Worm (Caenorhabditis elegans) whole organism, late embryonic: Measurements from ENCODE around the gene ulp-4.

Source experiments
- C08G9.2 ChIP-seq: sonication (generic microtip); optimal IDR thresholded peaks from 2 replicates; lab custom pipeline; 2016; ENCODE audit warnings: mild to moderate bottlenecking, missing genetic modification characterization, moderate library complexity, missing compliant biosample characterization
- K02D7.2 ChIP-seq: sonication (generic microtip); optimal IDR thresholded peaks from 2 replicates; lab custom pipeline; 2017; ENCODE audit warnings: mild to moderate bottlenecking, missing genetic modification characterization, missing compliant biosample characterization
- T23F11.4 ChIP-seq: fragments of 200-800 bp; sonication (Bioruptor generic); optimal IDR thresholded peaks from 2 replicates; lab custom pipeline; 2018; ENCODE audit warnings: mild to moderate bottlenecking, missing genetic modification characterization, missing compliant biosample characterization
- ama-1 ChIP-seq: fragments of 150-350 bp; optimal IDR thresholded peaks from 2 replicates; lab custom pipeline; 2014
- ceh-14 ChIP-seq: sonication (generic microtip); optimal IDR thresholded peaks from 2 replicates; lab custom pipeline; 2016; ENCODE audit warnings: missing genotype, missing genetic modification characterization, missing compliant biosample characterization
- ceh-18 ChIP-seq: sonication (generic microtip); optimal IDR thresholded peaks from 2 replicates; lab custom pipeline; 2016; ENCODE audit warnings: missing genetic modification characterization, missing compliant biosample characterization
- ceh-24 ChIP-seq: sonication (generic microtip); optimal IDR thresholded peaks from 2 replicates; lab custom pipeline; 2016; ENCODE audit warnings: mild to moderate bottlenecking, missing genetic modification characterization, missing compliant biosample characterization
- ceh-30 ChIP-seq: fragments of 150-350 bp; optimal IDR thresholded peaks from 2 replicates; lab custom pipeline; 2014; ENCODE audit warnings: missing biosample characterization, missing genetic modification characterization
- ceh-48 ChIP-seq: sonication (generic microtip); optimal IDR thresholded peaks from 2 replicates; lab custom pipeline; 2016; ENCODE audit warnings: missing genetic modification characterization, inconsistent platforms, missing compliant biosample characterization
- ceh-6 ChIP-seq: fragments of 200-800 bp; sonication (Bioruptor generic); optimal IDR thresholded peaks from 2 replicates; lab custom pipeline; 2018; ENCODE audit warnings: mild to moderate bottlenecking, missing genetic modification characterization, missing compliant biosample characterization
- ceh-9 ChIP-seq: sonication (generic microtip); optimal IDR thresholded peaks from 2 replicates; lab custom pipeline; 2016; ENCODE audit warnings: mild to moderate bottlenecking, missing genetic modification characterization, inconsistent platforms, missing compliant biosample characterization
- dve-1 ChIP-seq: sonication (generic microtip); optimal IDR thresholded peaks from 2 replicates; lab custom pipeline; 2017; ENCODE audit warnings: antibody characterized with exemption, mild to moderate bottlenecking, missing genetic modification characterization, missing compliant biosample characterization
- elt-2 ChIP-seq: sonication (generic microtip); optimal IDR thresholded peaks from 2 replicates; lab custom pipeline; 2016; ENCODE audit warnings: missing genetic modification reagents, missing genetic modification characterization, missing compliant biosample characterization
- elt-4 ChIP-seq: sonication (generic microtip); optimal IDR thresholded peaks from 2 replicates; lab custom pipeline; 2016; ENCODE audit warnings: missing genetic modification characterization, missing compliant biosample characterization
- ets-4 ChIP-seq: sonication (generic microtip); optimal IDR thresholded peaks from 2 replicates; lab custom pipeline; 2016; ENCODE audit warnings: missing genetic modification characterization, missing compliant biosample characterization
- fax-1 ChIP-seq: sonication (generic microtip); optimal IDR thresholded peaks from 2 replicates; lab custom pipeline; 2016; ENCODE audit warnings: missing genotype, missing genetic modification characterization, missing compliant biosample characterization
- fkh-10 ChIP-seq: fragments of 150-350 bp; optimal IDR thresholded peaks from 2 replicates; lab custom pipeline; 2014; ENCODE audit warnings: missing biosample characterization, missing genetic modification reagents, missing genetic modification characterization
- fkh-6 ChIP-seq: sonication (generic microtip); optimal IDR thresholded peaks from 2 replicates; lab custom pipeline; 2016; ENCODE audit warnings: missing genetic modification characterization, missing compliant biosample characterization
- gmeb-2 ChIP-seq: sonication (generic microtip); optimal IDR thresholded peaks from 2 replicates; lab custom pipeline; 2016; ENCODE audit warnings: missing genetic modification characterization, inconsistent platforms, missing compliant biosample characterization
- hlh-13 ChIP-seq: fragments of 200-800 bp; sonication (Bioruptor generic); optimal IDR thresholded peaks from 2 replicates; lab custom pipeline; 2018; ENCODE audit warnings: mild to moderate bottlenecking, missing genetic modification characterization, missing compliant biosample characterization
- hlh-6 ChIP-seq: sonication (generic microtip); optimal IDR thresholded peaks from 2 replicates; lab custom pipeline; 2016; ENCODE audit warnings: missing genotype, missing genetic modification characterization, missing compliant biosample characterization
- lin-11 ChIP-seq: fragments of 200-800 bp; sonication (Bioruptor generic); optimal IDR thresholded peaks from 2 replicates; lab custom pipeline; 2018; ENCODE audit warnings: mild to moderate bottlenecking, missing genetic modification characterization, missing compliant biosample characterization
- madf-2 ChIP-seq: sonication (generic microtip); optimal IDR thresholded peaks from 2 replicates; lab custom pipeline; 2017; ENCODE audit warnings: missing genetic modification characterization, missing compliant biosample characterization
- nfya-1 ChIP-seq: sonication (generic microtip); optimal IDR thresholded peaks from 2 replicates; lab custom pipeline; 2017; ENCODE audit warnings: missing genetic modification characterization, mild to moderate bottlenecking, missing compliant biosample characterization, antibody characterized with exemption, moderate library complexity
- pag-3 ChIP-seq: sonication (generic microtip); optimal IDR thresholded peaks from 2 replicates; lab custom pipeline; 2016; ENCODE audit warnings: missing compliant biosample characterization, missing genetic modification characterization, borderline replicate concordance
- pha-4 ChIP-seq: fragments of 150-350 bp; optimal IDR thresholded peaks from 2 replicates; lab custom pipeline; 2018; ENCODE audit warnings: missing biosample characterization, missing genetic modification reagents, missing genetic modification characterization
- pqm-1 ChIP-seq: sonication (generic microtip); optimal IDR thresholded peaks from 2 replicates; lab custom pipeline; 2016; ENCODE audit warnings: missing genetic modification characterization, missing compliant biosample characterization
- pros-1 ChIP-seq: fragments of 150-350 bp; optimal IDR thresholded peaks from 2 replicates; lab custom pipeline; 2014; ENCODE audit warnings: missing biosample characterization, missing genetic modification reagents, missing genetic modification characterization
- ref-2 ChIP-seq: sonication (generic microtip); optimal IDR thresholded peaks from 2 replicates; lab custom pipeline; 2016; ENCODE audit warnings: missing genetic modification characterization, missing compliant biosample characterization
- sdc-2 ChIP-seq: sonication (generic microtip); optimal IDR thresholded peaks from 2 replicates; lab custom pipeline; 2016; ENCODE audit warnings: missing genotype, missing genetic modification characterization, missing compliant biosample characterization
- tbx-7 ChIP-seq: sonication (generic microtip); optimal IDR thresholded peaks from 2 replicates; lab custom pipeline; 2016; ENCODE audit warnings: missing genotype, missing genetic modification characterization, missing compliant biosample characterization
- unc-42 ChIP-seq: sonication (generic microtip); optimal IDR thresholded peaks from 2 replicates; lab custom pipeline; 2016; ENCODE audit warnings: missing genotype, missing genetic modification characterization, missing compliant biosample characterization
- unc-55 ChIP-seq: sonication (generic microtip); optimal IDR thresholded peaks from 2 replicates; lab custom pipeline; 2017; ENCODE audit warnings: missing biosample characterization, missing genetic modification reagents, missing genetic modification characterization

Gene ulp-4

DNA sequence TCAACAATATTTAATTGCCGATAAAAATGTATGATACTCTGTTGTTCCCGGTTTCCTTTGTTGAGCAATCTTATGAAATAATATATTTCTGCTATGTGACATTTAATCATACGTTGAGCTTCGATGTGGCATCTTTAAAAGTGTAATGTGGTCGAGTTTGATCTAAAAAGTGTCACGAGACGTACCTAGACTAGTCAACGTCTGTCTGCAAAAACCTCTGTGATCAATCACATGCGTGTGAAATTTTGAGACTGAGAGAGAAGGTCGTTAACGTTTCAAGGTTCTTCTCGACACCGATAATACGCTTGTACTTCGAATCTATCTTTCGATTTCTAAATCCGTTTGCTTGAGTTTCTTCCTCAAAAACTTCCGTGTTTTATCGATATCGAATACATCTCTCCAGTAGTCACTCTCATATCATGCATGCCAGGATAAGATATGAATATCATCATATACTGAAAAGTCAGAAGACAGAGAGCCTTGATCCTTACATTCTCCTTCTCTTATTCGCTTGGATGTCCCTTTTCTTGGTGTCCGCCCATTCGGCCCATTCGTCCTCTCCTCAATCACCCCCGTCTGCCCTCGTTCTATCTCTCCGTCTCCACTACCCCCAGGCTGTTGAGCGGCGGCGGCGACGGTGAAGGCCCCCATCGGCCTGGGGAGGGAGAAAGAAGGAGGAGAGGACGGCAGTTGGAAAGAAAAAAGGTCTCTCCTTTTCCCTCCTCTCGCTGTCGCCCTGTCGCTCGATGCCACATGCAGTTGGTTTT is 1.3 kb upstream of the ulp-4 start (continued):
- no peak for TF ChIP-seq tbx-7 (tag; lab: Kevin White, UChicago)

DNA sequence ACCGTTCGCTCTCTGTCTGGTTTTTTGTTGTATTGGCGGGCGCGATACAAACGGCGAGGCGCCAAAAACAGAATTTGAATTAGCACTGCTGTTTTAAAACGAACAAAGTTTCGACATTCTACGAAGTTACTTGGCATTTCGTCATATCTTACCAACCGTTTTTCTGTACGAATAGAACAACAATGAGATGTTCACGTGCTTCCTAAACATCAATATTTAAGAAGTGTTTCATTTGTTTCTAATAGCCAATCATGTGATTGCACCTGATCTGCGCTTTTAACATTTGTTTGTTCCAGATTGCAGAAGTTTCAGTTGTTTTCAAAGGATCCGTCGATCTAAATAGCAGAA is 746 bp upstream of the ulp-4 start:
- TF ChIP-seq ceh-9 (tag; lab: Kevin White, UChicago), result no peak
- TF ChIP-seq unc-55 (GFP tag; lab: Kevin White, UChicago), result no peak
- no peak for TF ChIP-seq ceh-48
- TF ChIP-seq ceh-6 (GFP tag; lab: Kevin White, UChicago), result no peak
- no peak for TF ChIP-seq ref-2 (tag; lab: Kevin White, UChicago)
- TF ChIP-seq gmeb-2 (tag; lab: Kevin White, UChicago), result no peak
- TF ChIP-seq ama-1 (lab: Kevin White, UChicago), result no peak
- TF ChIP-seq ceh-24 (tag; lab: Kevin White, UChicago), result no peak
- TF ChIP-seq, all 69 proteins: peak for 0

DNA sequence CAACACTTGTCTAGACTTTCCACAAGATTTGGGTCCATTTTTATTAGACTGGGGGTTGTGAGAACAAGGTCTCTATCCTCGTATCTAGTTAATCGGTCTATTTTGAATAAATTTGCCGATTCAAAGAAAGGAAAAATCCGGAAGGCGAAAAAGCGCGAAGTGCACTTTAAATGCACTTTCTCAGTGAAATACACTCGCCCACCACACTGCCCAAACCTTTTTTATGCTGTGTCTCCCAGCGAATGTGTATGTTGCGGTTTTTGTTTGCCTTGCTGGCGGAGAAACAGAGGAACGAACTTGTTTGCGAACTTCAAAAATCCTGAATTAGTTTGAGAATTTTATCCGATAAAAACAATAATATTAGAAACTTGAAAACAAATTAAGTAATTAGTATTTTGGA is 1.0 kb downstream of the ulp-4 start:
- no peak for TF ChIP-seq ceh-14 (tag; lab: Kevin White, UChicago)
- TF ChIP-seq nfya-1 (tag; lab: Kevin White, UChicago), result no peak
- peak; percentile 4 for TF ChIP-seq ref-2 (tag; lab: Kevin White, UChicago)
- TF ChIP-seq ets-4, result no peak
- TF ChIP-seq dve-1 (tag; lab: Kevin White, UChicago), result no peak

DNA sequence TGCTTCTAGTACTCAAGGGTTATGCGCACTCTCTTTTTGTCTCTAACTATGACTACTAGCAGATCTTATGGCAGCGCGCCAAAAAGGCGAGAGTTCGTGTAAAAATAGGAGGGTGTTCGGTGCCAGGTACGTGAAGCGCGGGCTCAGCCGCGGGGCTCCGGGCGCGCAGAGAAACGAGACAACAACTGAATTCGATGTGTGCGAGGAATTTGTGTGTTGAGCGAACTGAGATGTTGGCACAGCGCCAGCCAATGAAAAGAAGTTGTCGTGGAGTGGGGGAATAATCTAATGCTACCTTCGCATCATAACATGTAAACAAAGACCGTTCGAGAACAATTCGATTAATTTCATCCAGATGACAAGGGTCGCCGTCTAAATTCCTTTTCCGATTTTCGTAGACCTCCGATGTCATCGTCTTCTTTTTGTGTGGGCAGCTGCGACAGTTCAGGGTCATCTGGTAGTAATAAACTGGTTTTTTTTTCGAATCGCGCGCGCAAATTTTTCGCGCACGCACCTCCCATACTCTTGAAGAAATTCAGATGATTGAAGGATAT is 1.7 kb downstream of the ulp-4 start:
- TF ChIP-seq gmeb-2 (tag; lab: Kevin White, UChicago), result no peak
- TF ChIP-seq unc-42 (tag; lab: Kevin White, UChicago), result peak; percentile 8
- peak; percentile 43 for TF ChIP-seq elt-4 (tag; lab: Kevin White, UChicago)
- peak; percentile 16 for TF ChIP-seq nfya-1 (tag; lab: Kevin White, UChicago)
- no peak for TF ChIP-seq madf-2 (tag; lab: Kevin White, UChicago)
- peak; percentile 35 for TF ChIP-seq ceh-6 (GFP tag; lab: Kevin White, UChicago)
- no peak for TF ChIP-seq fkh-10
- TF ChIP-seq ceh-18, result peak; percentile 5
- no peak for TF ChIP-seq K02D7.2 (tag; lab: Kevin White, UChicago)
- TF ChIP-seq fkh-6 (tag; lab: Kevin White, UChicago), result peak; percentile 3
- TF ChIP-seq C08G9.2 (tag; lab: Kevin White, UChicago), result no peak
- no peak for TF ChIP-seq hlh-6
- no peak for TF ChIP-seq pha-4 (tag; lab: Kevin White, UChicago)

- no peak for TF ChIP-seq ceh-30 (tag; lab: Kevin White, UChicago)
- no peak for TF ChIP-seq sdc-2 (tag; lab: Kevin White, UChicago)
- no peak for TF ChIP-seq pros-1 (tag; lab: Kevin White, UChicago)
- no peak for TF ChIP-seq elt-2 (tag; lab: Kevin White, UChicago)
- no peak for TF ChIP-seq tbx-7 (tag; lab: Kevin White, UChicago)
- no peak for TF ChIP-seq pag-3 (tag; lab: Kevin White, UChicago)
- TF ChIP-seq pqm-1 (tag; lab: Kevin White, UChicago), result no peak
- TF ChIP-seq fax-1 (tag; lab: Kevin White, UChicago), result no peak
- no peak for TF ChIP-seq ets-4
- no peak for TF ChIP-seq hlh-13 (GFP tag; lab: Kevin White, UChicago)
- TF ChIP-seq T23F11.4, result no peak
- no peak for TF ChIP-seq ref-2 (tag; lab: Kevin White, UChicago)
- TF ChIP-seq lin-11, result no peak
- no peak for TF ChIP-seq unc-42 (tag; lab: Kevin White, UChicago)
These were observed 6.2 kb downstream of the ulp-4 start for ce11 chrII:8135953-8136352.
